Worm (Caenorhabditis elegans) whole organism, L2 larva: Measurements from ENCODE around the gene srh-39.

ENCODE experiments used
- ama-1 ChIP-seq: fragments of 150-350 bp; optimal IDR thresholded peaks from 2 replicates; lab custom pipeline; 2018; ENCODE audit warnings: inconsistent platforms
- ceh-82 ChIP-seq: fragments of 150-350 bp; optimal IDR thresholded peaks from 2 replicates; lab custom pipeline; 2014; ENCODE audit warnings: missing biosample characterization, missing genetic modification characterization
- nhr-237 ChIP-seq: fragments of 150-350 bp; optimal IDR thresholded peaks from 2 replicates; lab custom pipeline; 2014; ENCODE audit warnings: missing biosample characterization, missing genetic modification characterization
- nhr-6 ChIP-seq: fragments of 150-350 bp; optimal IDR thresholded peaks from 2 replicates; lab custom pipeline; 2014; ENCODE audit warnings: missing biosample characterization, missing genetic modification characterization
- peb-1 ChIP-seq: fragments of 150-350 bp; optimal IDR thresholded peaks from 2 replicates; lab custom pipeline; 2014; ENCODE audit warnings: missing biosample characterization, missing genetic modification characterization
- skn-1 ChIP-seq: sonication (generic microtip); optimal IDR thresholded peaks from 2 replicates; lab custom pipeline; 2017; ENCODE audit warnings: missing biosample characterization, missing genetic modification characterization
- snpc-4 ChIP-seq: fragments of 150-350 bp; optimal IDR thresholded peaks from 2 replicates; lab custom pipeline; 2014; ENCODE audit warnings: missing biosample characterization, missing genetic modification characterization
- ztf-11 ChIP-seq: sonication (generic microtip); optimal IDR thresholded peaks from 2 replicates; lab custom pipeline; 2017; ENCODE audit warnings: missing biosample characterization, missing genetic modification characterization

- TF ChIP-seq nhr-237 (tag; lab: Kevin White, UChicago), result no peak
- TF ChIP-seq ama-1 (lab: Kevin White, UChicago), result no peak
- no peak for TF ChIP-seq peb-1 (tag; lab: Kevin White, UChicago)
- TF ChIP-seq skn-1, result no peak
- no peak for TF ChIP-seq nhr-6 (tag; lab: Kevin White, UChicago)
- TF ChIP-seq ceh-82 (tag; lab: Kevin White, UChicago), result no peak
- no peak for TF ChIP-seq snpc-4 (tag; lab: Kevin White, UChicago)
- no peak for TF ChIP-seq ztf-11
Observed at ce11 chrII:7770253-7770652, 4.9 kb upstream of the srh-39 start.
